Worm (Caenorhabditis elegans) whole organism, late embryonic: ENCODE measurements around the gene F20B10.3.
"Not testable (repeated sequence)": the region's sequence is repeated elsewhere in the genome, so short reads cannot be mapped to it uniquely, and the experiment has no call there.

Source experiments
- C08G9.2 ChIP-seq: sonication (generic microtip); optimal IDR thresholded peaks from 2 replicates; lab custom pipeline; 2016; ENCODE audit warnings: mild to moderate bottlenecking, missing genetic modification characterization, moderate library complexity, missing compliant biosample characterization
- C38D4.7 ChIP-seq: fragments of 200-800 bp; sonication (Bioruptor generic); optimal IDR thresholded peaks from 2 replicates; lab custom pipeline; 2018; ENCODE audit warnings: mild to moderate bottlenecking, missing genetic modification characterization, moderate library complexity, missing compliant biosample characterization
- F13H6.1 ChIP-seq: sonication (generic microtip); optimal IDR thresholded peaks from 2 replicates; lab custom pipeline; 2016; ENCODE audit warnings: missing genetic modification characterization, missing compliant biosample characterization
- K02D7.2 ChIP-seq: sonication (generic microtip); optimal IDR thresholded peaks from 2 replicates; lab custom pipeline; 2017; ENCODE audit warnings: mild to moderate bottlenecking, missing genetic modification characterization, missing compliant biosample characterization
- T23F11.4 ChIP-seq: fragments of 200-800 bp; sonication (Bioruptor generic); optimal IDR thresholded peaks from 2 replicates; lab custom pipeline; 2018; ENCODE audit warnings: mild to moderate bottlenecking, missing genetic modification characterization, missing compliant biosample characterization
- Y22D7AL.16 ChIP-seq: sonication (generic microtip); optimal IDR thresholded peaks from 2 replicates; lab custom pipeline; 2016; ENCODE audit warnings: missing genetic modification characterization, missing compliant biosample characterization
- ama-1 ChIP-seq: fragments of 150-350 bp; optimal IDR thresholded peaks from 2 replicates; lab custom pipeline; 2014
- ceh-18 ChIP-seq: sonication (generic microtip); optimal IDR thresholded peaks from 2 replicates; lab custom pipeline; 2016; ENCODE audit warnings: missing genetic modification characterization, missing compliant biosample characterization
- ceh-24 ChIP-seq: sonication (generic microtip); optimal IDR thresholded peaks from 2 replicates; lab custom pipeline; 2016; ENCODE audit warnings: mild to moderate bottlenecking, missing genetic modification characterization, missing compliant biosample characterization
- ceh-30 ChIP-seq: fragments of 150-350 bp; optimal IDR thresholded peaks from 2 replicates; lab custom pipeline; 2014; ENCODE audit warnings: missing biosample characterization, missing genetic modification characterization
- ceh-45 ChIP-seq: fragments of 200-800 bp; sonication (Bioruptor generic); IDR thresholded peaks from 2 replicates; pipeline ENCODE4 v1.3.6; 2022; ENCODE audit warnings: missing genetic modification reagents, missing genetic modification characterization, missing compliant biosample characterization
- ceh-48 ChIP-seq: sonication (generic microtip); optimal IDR thresholded peaks from 2 replicates; lab custom pipeline; 2016; ENCODE audit warnings: missing genetic modification characterization, inconsistent platforms, missing compliant biosample characterization
- ceh-9 ChIP-seq: sonication (generic microtip); optimal IDR thresholded peaks from 2 replicates; lab custom pipeline; 2016; ENCODE audit warnings: mild to moderate bottlenecking, missing genetic modification characterization, inconsistent platforms, missing compliant biosample characterization
- dve-1 ChIP-seq: sonication (generic microtip); optimal IDR thresholded peaks from 2 replicates; lab custom pipeline; 2017; ENCODE audit warnings: antibody characterized with exemption, mild to moderate bottlenecking, missing genetic modification characterization, missing compliant biosample characterization
- elt-2 ChIP-seq: sonication (generic microtip); optimal IDR thresholded peaks from 2 replicates; lab custom pipeline; 2016; ENCODE audit warnings: missing genetic modification reagents, missing genetic modification characterization, missing compliant biosample characterization
- fkh-6 ChIP-seq: sonication (generic microtip); optimal IDR thresholded peaks from 2 replicates; lab custom pipeline; 2016; ENCODE audit warnings: missing genetic modification characterization, missing compliant biosample characterization
- gmeb-2 ChIP-seq: sonication (generic microtip); optimal IDR thresholded peaks from 2 replicates; lab custom pipeline; 2016; ENCODE audit warnings: missing genetic modification characterization, inconsistent platforms, missing compliant biosample characterization
- hlh-15 ChIP-seq: sonication (generic microtip); optimal IDR thresholded peaks from 2 replicates; lab custom pipeline; 2016; ENCODE audit warnings: missing genetic modification characterization, missing compliant biosample characterization
- hlh-30 ChIP-seq: sonication (generic microtip); optimal IDR thresholded peaks from 2 replicates; lab custom pipeline; 2017; ENCODE audit warnings: antibody characterized with exemption, missing genetic modification characterization, missing compliant biosample characterization; ENCODE audit not compliant: insufficient read depth
- hlh-6 ChIP-seq: sonication (generic microtip); optimal IDR thresholded peaks from 2 replicates; lab custom pipeline; 2016; ENCODE audit warnings: missing genotype, missing genetic modification characterization, missing compliant biosample characterization
- lin-11 ChIP-seq: fragments of 200-800 bp; sonication (Bioruptor generic); optimal IDR thresholded peaks from 2 replicates; lab custom pipeline; 2018; ENCODE audit warnings: mild to moderate bottlenecking, missing genetic modification characterization, missing compliant biosample characterization
- madf-2 ChIP-seq: sonication (generic microtip); optimal IDR thresholded peaks from 2 replicates; lab custom pipeline; 2017; ENCODE audit warnings: missing genetic modification characterization, missing compliant biosample characterization
- mec-3 ChIP-seq: sonication (generic microtip); optimal IDR thresholded peaks from 2 replicates; lab custom pipeline; 2016; ENCODE audit warnings: borderline replicate concordance, missing genetic modification characterization, missing compliant biosample characterization
- nhr-11 ChIP-seq: fragments of 150-350 bp; optimal IDR thresholded peaks from 2 replicates; lab custom pipeline; 2014; ENCODE audit warnings: missing biosample characterization, missing genetic modification characterization
- nhr-232 ChIP-seq: sonication (generic microtip); optimal IDR thresholded peaks from 2 replicates; lab custom pipeline; 2016; ENCODE audit warnings: missing genetic modification characterization, missing compliant biosample characterization
- npax-4 ChIP-seq: sonication (generic microtip); optimal IDR thresholded peaks from 2 replicates; lab custom pipeline; 2016; ENCODE audit warnings: missing genetic modification characterization, missing compliant biosample characterization
- pax-1 ChIP-seq: fragments of 150-350 bp; optimal IDR thresholded peaks from 2 replicates; lab custom pipeline; 2014; ENCODE audit warnings: missing biosample characterization, missing genetic modification characterization
- pha-2 ChIP-seq: sonication (generic microtip); optimal IDR thresholded peaks from 2 replicates; lab custom pipeline; 2017; ENCODE audit warnings: mild to moderate bottlenecking, missing genetic modification characterization, missing compliant biosample characterization
- pha-4 ChIP-seq: fragments of 150-350 bp; optimal IDR thresholded peaks from 2 replicates; lab custom pipeline; 2018; ENCODE audit warnings: missing biosample characterization, missing genetic modification reagents, missing genetic modification characterization
- pros-1 ChIP-seq: fragments of 150-350 bp; optimal IDR thresholded peaks from 2 replicates; lab custom pipeline; 2014; ENCODE audit warnings: missing biosample characterization, missing genetic modification reagents, missing genetic modification characterization
- ref-2 ChIP-seq: sonication (generic microtip); optimal IDR thresholded peaks from 2 replicates; lab custom pipeline; 2016; ENCODE audit warnings: missing genetic modification characterization, missing compliant biosample characterization
- sox-2 ChIP-seq: fragments of 200-800 bp; sonication (Bioruptor generic); IDR thresholded peaks from 2 replicates; pipeline ENCODE4 v1.3.6; 2022; ENCODE audit warnings: missing genetic modification reagents, missing genetic modification characterization, missing compliant biosample characterization
- syd-9 ChIP-seq: sonication (generic microtip); optimal IDR thresholded peaks from 2 replicates; lab custom pipeline; 2016; ENCODE audit warnings: mild to moderate bottlenecking, missing genetic modification characterization, moderate library complexity, missing compliant biosample characterization
- tbx-2 ChIP-seq: sonication (generic microtip); optimal IDR thresholded peaks from 2 replicates; lab custom pipeline; 2016; ENCODE audit warnings: missing genetic modification characterization, missing compliant biosample characterization
- unc-42 ChIP-seq: sonication (generic microtip); optimal IDR thresholded peaks from 2 replicates; lab custom pipeline; 2016; ENCODE audit warnings: missing genotype, missing genetic modification characterization, missing compliant biosample characterization

F20B10.3 gene

DNA sequence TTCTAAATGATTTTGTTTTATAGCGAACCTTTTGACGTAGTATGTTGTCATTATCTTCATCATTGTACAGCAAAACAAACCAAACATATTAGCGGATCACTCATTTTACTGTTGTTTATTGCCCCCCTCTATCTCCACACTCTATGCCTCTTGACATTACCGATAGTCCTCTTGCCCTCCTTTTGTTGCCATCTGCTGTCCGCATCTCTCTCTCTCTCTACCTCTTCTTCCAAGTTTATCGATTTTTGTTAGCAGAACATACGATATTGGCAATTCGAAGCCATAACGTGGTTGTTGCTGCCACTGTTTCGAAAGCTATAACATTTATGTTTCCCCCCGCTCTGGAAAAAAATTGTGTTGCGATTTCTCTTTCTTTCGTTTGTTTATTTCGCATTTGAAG is 10.1 kb upstream of the F20B10.3 start:
- peak; percentile 75 for TF ChIP-seq ceh-48 (tag; lab: Kevin White, UChicago)
- TF ChIP-seq ref-2 = peak; percentile 21
- no peak for TF ChIP-seq ceh-24 (tag; lab: Kevin White, UChicago)
- TF ChIP-seq tbx-2 (tag; lab: Kevin White, UChicago) = peak; percentile 11
- TF ChIP-seq, all 69 proteins: peak for 3

DNA sequence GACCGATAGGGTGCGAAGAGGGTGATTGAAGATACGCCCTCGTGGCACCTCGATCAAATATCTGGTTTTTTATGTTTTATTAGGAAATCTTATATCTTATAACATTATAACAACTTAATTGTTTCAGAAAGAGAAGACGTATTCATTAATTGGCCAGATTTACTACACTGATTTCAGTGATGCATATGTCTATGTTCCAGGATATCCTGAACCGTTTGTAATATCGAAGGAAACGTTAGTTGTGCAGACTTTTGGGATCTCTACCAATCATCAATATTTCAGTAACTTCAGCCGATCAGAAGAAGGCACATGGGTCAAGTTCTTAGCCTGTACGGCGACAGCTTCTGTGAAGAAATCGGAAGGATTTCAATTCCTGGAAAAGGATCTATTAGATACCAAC is 7.6 kb upstream of the F20B10.3 start:
- TF ChIP-seq C38D4.7 (no peak), Y22D7AL.16 (tag; lab: Kevin White, UChicago) (no peak), mec-3 (tag; lab: Kevin White, UChicago) (no peak), hlh-6 (tag; lab: Kevin White, UChicago) (no peak), pax-1 (tag; lab: Kevin White, UChicago) (no peak), nhr-11 (tag; lab: Kevin White, UChicago) (no peak)

DNA sequence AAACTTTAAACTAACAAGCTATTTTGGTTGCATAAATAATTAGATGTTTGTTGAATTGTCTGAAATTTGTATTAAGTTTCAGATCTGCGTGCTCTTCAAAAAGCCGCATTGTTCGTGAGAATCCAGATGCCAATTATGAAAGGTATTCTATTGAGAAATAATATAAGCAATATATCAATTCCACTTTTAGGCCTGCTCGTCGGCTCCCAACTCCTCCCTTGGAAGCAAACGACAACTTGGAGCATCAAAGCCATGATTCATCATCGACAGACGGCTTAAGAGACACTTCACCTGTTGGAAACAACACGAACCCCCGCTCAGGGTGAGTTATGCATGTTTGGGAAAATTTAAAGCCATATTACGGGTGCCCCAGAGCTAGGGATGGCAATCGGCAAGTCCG is 5.3 kb upstream of the F20B10.3 start:
- TF ChIP-seq pha-2 (no peak), hlh-30 (no peak), dve-1 (tag; lab: Kevin White, UChicago) (no peak), ceh-9 (no peak), unc-42 (no peak), ceh-24 (tag; lab: Kevin White, UChicago) (no peak), elt-2 (tag; lab: Kevin White, UChicago) (no peak), C38D4.7 (no peak), syd-9 (tag; lab: Kevin White, UChicago) (no peak)

DNA sequence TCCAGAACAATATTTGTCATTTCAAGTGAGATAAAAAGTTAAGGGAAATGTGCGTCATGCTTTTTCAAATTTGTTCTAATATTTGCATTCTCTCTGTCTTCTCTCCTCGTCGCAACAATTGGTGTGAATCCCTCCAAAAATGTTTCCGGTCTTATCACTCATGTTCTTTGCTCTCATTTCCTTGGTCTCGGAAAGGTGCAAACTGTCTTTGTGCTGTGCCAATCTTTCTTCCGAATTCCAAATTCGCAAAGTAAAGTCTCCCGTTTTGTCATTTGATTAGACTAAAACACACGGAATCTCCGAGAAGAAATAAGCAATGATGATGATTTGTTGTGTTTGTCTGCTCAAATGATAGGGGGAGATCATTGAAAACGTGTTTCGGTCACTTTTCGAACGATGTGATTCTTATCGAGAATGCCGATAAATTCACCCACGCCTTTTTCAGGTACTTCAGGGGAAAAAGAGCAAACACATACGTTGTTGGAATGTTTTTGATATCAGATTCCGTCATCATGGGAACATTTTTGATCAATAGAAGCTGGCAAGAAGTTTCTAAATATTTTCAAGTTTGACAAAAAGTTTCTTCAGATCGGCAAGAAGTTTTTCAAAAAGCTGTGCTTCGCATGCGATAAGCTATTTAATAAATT is 2.5 kb upstream of the F20B10.3 start:
- TF ChIP-seq lin-11 (tag; lab: Kevin White, UChicago) (no peak), hlh-15 (tag; lab: Kevin White, UChicago) (no peak), ref-2 (no peak), ceh-18 (tag; lab: Kevin White, UChicago) (no peak), fkh-6 (tag; lab: Kevin White, UChicago) (no peak), madf-2 (no peak), unc-42 (no peak), K02D7.2 (tag; lab: Kevin White, UChicago) (no peak), npax-4 (tag; lab: Kevin White, UChicago) (no peak), nhr-232 (tag; lab: Kevin White, UChicago) (no peak), C08G9.2 (tag; lab: Kevin White, UChicago) (no peak), pha-4 (no peak), ceh-30 (no peak), sox-2 (GFP tag; lab: Robert Waterston, UW) (no peak), ama-1 (lab: Kevin White, UChicago) (no peak), F13H6.1 (tag; lab: Kevin White, UChicago) (no peak), ceh-45 (no peak), pros-1 (no peak)

DNA sequence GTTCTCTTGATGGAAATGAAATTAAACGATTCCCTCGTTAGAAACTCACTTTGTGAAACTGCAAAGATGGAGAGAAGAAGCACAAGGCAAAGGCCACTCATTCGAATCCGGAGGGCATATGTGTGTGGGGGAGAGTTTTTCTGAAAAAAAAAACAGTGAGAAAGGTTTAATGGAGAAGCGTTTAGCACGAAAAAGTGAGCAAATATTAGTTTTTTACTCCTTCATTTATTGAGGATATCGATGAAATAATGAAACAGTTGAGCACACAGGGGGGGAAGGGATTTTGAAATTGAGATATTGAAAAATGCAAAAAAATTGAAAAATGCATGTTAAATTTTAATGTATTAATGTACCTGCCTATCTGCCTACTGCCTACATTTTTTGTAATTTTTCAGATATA is 10.2 kb downstream of the F20B10.3 start, which contains the start of gene nlr-1:
TSS of gene nlr-1 (minus strand) at position 101 of the 400 bp plus-strand sequence.
- not testable (repeated sequence) for TF ChIP-seq ceh-30; gmeb-2 (tag; lab: Kevin White, UChicago); T23F11.4
